Worm (Caenorhabditis elegans): Measurements from ENCODE around the gene lido-11.

DNA sequence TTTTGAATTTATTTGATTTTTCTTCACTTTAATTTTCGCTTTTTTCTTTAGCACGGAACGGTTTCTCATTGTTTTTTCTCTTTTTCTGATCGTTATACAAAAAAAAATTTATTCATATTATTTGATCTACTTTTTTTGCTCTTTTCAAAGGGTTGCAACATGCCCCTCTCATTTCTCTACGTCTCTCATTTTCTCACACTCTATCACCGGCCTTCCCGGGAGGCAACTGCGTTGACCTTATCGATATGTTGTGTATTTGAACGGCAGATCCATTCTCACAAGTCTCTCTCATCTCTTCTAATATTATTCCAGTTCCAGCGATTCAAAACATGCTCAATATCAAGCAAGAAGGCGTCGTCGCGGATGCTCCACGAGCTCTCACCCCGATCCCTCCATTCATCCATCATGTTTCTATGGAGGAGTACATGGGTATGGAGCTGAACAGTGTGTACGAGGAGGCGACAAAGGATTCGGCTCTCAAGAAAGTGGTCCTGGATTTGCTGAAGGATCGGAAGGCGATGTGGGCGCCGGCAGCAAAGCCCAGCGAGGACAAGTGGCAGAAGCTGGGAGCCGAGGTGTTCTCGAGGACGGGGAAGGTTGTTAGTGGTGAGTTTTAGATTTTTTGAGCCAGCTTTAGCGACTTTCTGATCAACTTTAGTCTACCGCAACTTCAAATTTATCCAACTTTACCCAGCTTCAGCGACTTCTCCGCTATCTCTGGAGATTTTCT lies 3.1 kb upstream of the lido-11 start, which contains the start of gene lido-9:
- TF ChIP-seq jun-1 (tag; optimal IDR thresholded peaks at IDR 0.05): no peak
- no peak for TF ChIP-seq elt-3 (tag; optimal IDR thresholded peaks at IDR 0.05)
- TF ChIP-seq tbx-2 (tag; optimal IDR thresholded peaks at IDR 0.05): no peak
- TF ChIP-seq snpc-4 (tag; optimal IDR thresholded peaks at IDR 0.05): no peak
- no peak for TF ChIP-seq nhr-77 (tag; optimal IDR thresholded peaks at IDR 0.05)
- TF ChIP-seq ama-1 (optimal IDR thresholded peaks at IDR 0.05): no peak
